Worm (Caenorhabditis elegans) whole organism, L4/young adult: ENCODE results near the gene srd-68.

ENCODE experiments used
- W03F9.2 ChIP-seq: fragments of 150-350 bp; optimal IDR thresholded peaks from 2 replicates; lab custom pipeline; 2014; ENCODE audit warnings: missing biosample characterization, missing genetic modification characterization
- dao-5 ChIP-seq: sonication (generic microtip); optimal IDR thresholded peaks from 2 replicates; lab custom pipeline; 2016; ENCODE audit warnings: missing genotype, missing genetic modification characterization, moderate library complexity, missing compliant biosample characterization
- him-1 ChIP-seq: sonication (generic microtip); optimal IDR thresholded peaks from 2 replicates; lab custom pipeline; 2016; ENCODE audit warnings: missing genotype, missing genetic modification reagents, missing genetic modification characterization, missing compliant biosample characterization

DNA sequence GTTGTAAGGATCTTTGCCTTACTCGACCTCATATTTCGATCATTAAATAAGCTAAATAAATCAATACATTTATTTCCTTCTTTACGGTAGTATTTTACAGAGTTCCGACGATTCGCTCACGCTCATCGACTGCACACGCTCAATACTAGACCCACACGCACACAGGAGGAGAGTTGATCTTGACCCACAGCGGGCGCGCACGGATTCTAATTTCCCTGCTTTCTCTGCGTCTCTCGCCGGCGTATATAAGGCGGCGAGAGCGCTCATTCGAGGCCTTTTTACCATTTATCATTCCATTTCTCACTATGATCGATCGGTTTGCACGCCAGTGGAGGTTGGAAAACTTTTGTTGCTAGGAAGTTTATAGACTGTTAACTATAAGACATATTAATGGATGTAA lies 47.4 kb upstream of the srd-68 start:
- TF ChIP-seq dao-5 (tag; lab: Kevin White, UChicago) (no peak), him-1 (tag; lab: Kevin White, UChicago) (no peak), W03F9.2 (tag; lab: Kevin White, UChicago) (no peak)
